Fruit fly (Drosophila melanogaster): ENCODE measurements around the gene CG13723.

CG13723 gene

DNA sequence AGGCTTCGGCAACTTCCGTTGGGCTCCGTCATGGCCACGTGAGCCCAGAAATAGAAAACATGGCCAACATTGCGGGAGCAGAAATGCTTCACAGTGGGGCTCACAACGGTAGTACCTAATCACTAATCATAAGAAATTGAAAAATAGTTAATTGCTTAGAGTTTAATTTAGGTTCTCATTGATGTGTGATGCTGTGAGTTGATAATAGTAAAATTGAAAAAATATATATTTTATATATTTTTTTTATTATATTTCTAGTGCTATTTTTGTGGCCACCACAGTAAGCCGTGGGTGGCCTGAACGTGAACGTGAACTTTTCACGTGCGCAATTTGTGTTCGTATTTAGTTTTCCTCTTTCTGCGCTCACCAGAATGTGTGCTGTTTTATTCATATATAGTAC is 46.3 kb downstream of the CG13723 start (continued):
- TF ChIP-seq caup (GFP tag; optimal IDR thresholded peaks at IDR 0.05; ENCODE audit: severe bottlenecking) (peak; percentile 57), odd (GFP tag; optimal IDR thresholded peaks at IDR 0.05) (peak; percentile 2), CG11247 (GFP tag; IDR thresholded peaks at IDR 0.05) (0 out of 2 replicates have a peak, but pooled peaks have one; percentile 36), D19A (tag; optimal IDR thresholded peaks at IDR 0.05) (peak; percentile 56), Hsf (GFP tag; optimal IDR thresholded peaks at IDR 0.05) (no peak), PHDP (tag; optimal IDR thresholded peaks at IDR 0.05) (peak; percentile 37), NFAT (GFP tag; IDR thresholded peaks at IDR 0.05) (no peak), Xbp1 (GFP tag; optimal IDR thresholded peaks at IDR 0.05) (peak; percentile 5), CG7372 (GFP tag; IDR thresholded peaks at IDR 0.05) (0 out of 2 replicates have a peak, but pooled peaks have one; percentile 51), nau (GFP tag; optimal IDR thresholded peaks at IDR 0.05) (peak; percentile 6), Oaz (GFP tag; IDR thresholded peaks at IDR 0.05) (no peak), Hr51 (GFP tag; optimal IDR thresholded peaks at IDR 0.05) (peak in 1 of 2 experiments; percentile 59), Stat92E (GFP tag; optimal IDR thresholded peaks at IDR 0.05) (no peak), CG10147 (GFP tag; optimal IDR thresholded peaks at IDR 0.05) (peak; percentile 48), CG32767 (GFP tag; IDR thresholded peaks at IDR 0.05) (0 out of 2 replicates have a peak, but pooled peaks have one; percentile 23), HHEX (GFP tag; optimal IDR thresholded peaks at IDR 0.05) (peak; percentile 37), tap (tag; optimal IDR thresholded peaks at IDR 0.05) (peak; percentile 42), CG1529 (GFP tag; optimal IDR thresholded peaks at IDR 0.05) (no peak), sqz (GFP tag; optimal IDR thresholded peaks at IDR 0.05) (no peak), esg (GFP tag; conservative IDR thresholded peaks at IDR 0.05) (no peak; the same call in 1 of the 2 replicates), cg (GFP tag; optimal IDR thresholded peaks at IDR 0.05) (no peak), CkIIα-i1 (GFP tag; IDR thresholded peaks at IDR 0.05) (no peak), HLH3B (GFP tag; IDR thresholded peaks at IDR 0.05) (peak; percentile 48; the same call in 1 of the 2 replicates), CG43689 (GFP tag; IDR thresholded peaks at IDR 0.05) (no peak), gsb-n (tag; optimal IDR thresholded peaks at IDR 0.05) (no peak), sima (GFP tag; optimal IDR thresholded peaks at IDR 0.05) (no peak), Mes4 (GFP tag; optimal IDR thresholded peaks at IDR 0.05) (no peak), Dip3 (GFP tag; optimal IDR thresholded peaks at IDR 0.05) (no peak), Sox100B (GFP tag; optimal IDR thresholded peaks at IDR 0.05) (peak; percentile 43), luna (GFP tag; optimal IDR thresholded peaks at IDR 0.05) (no peak), grau (tag; optimal IDR thresholded peaks at IDR 0.05) (peak; percentile 47), slbo (GFP tag; IDR thresholded peaks at IDR 0.05) (peak; percentile 48; the same call in 1 of the 2 replicates), CG31224 (GFP tag; IDR thresholded peaks at IDR 0.05) (peak; percentile 40; the same call in 1 of the 2 replicates), CG8924 (tag; optimal IDR thresholded peaks at IDR 0.05) (peak; percentile 42), lmd (GFP tag; IDR thresholded peaks at IDR 0.05) (peak; percentile 53), CG18262 (tag; optimal IDR thresholded peaks at IDR 0.05) (no peak), CG10274 (GFP tag; optimal IDR thresholded peaks at IDR 0.05) (no peak), Sry-δ (GFP tag; optimal IDR thresholded peaks at IDR 0.05) (no peak), Adf1 (GFP tag; IDR thresholded peaks at IDR 0.05) (no peak), CG3995 (GFP tag; optimal IDR thresholded peaks at IDR 0.05) (no peak), Myb (GFP tag; optimal IDR thresholded peaks at IDR 0.05) (no peak), p53 (GFP tag; optimal IDR thresholded peaks at IDR 0.05) (no peak), pho (GFP tag; optimal IDR thresholded peaks at IDR 0.05) (no peak), CG10366 (GFP tag; IDR thresholded peaks at IDR 0.05) (peak; percentile 23; the same call in 1 of the 2 replicates), CG4404 (GFP tag; IDR thresholded peaks at IDR 0.05) (peak; percentile 32; the same call in 1 of the 2 replicates), onecut (GFP tag; IDR thresholded peaks at IDR 0.05) (peak; percentile 23; the same call in 1 of the 2 replicates), C15 (GFP tag; IDR thresholded peaks at IDR 0.05) (0 out of 3 replicates have a peak, but pooled peaks have one; percentile 8), dmrt99B (tag; optimal IDR thresholded peaks at IDR 0.05) (peak; percentile 53), aop (GFP tag; IDR thresholded peaks at IDR 0.05) (no peak), klu (GFP tag; IDR thresholded peaks at IDR 0.05) (0 out of 2 replicates have a peak, but pooled peaks have one; percentile 16), D19B (GFP tag; optimal IDR thresholded peaks at IDR 0.05) (no peak)
